Fruit fly (Drosophila melanogaster): ENCODE data around the gene CG43447.
A peak's percentile ranks its signal among the peaks of the same experiment; 100 is the strongest.

CG43447 gene

DNA sequence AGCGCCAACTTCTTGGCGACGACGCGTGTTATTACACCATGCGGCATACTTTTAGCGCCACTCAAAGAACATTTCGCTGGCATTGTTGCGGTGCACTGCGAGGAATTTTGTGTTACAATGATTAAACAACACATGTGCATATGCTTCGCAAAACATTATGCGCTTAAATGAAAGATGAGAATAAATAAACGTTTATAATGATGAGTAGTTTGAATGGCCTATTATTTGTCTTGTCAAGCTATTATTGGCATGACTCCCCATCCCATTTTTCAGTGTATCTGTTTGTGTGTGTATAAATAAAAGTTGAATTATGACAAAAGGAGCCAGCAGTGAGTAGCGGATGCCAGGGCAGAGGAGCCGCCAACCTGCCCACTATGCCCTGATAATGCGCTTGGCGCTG is 18.3 kb upstream of the CG43447 start:
- TF ChIP-seq Jra (GFP tag; optimal IDR thresholded peaks at IDR 0.05) (no peak), woc (GFP tag; optimal IDR thresholded peaks at IDR 0.05) (no peak), h (GFP tag; optimal IDR thresholded peaks at IDR 0.05) (no peak), Mio (GFP tag; optimal IDR thresholded peaks at IDR 0.05) (no peak), Vsx2 (GFP tag; optimal IDR thresholded peaks at IDR 0.05; ENCODE audit: partially characterized antibody) (no peak), Myc (optimal IDR thresholded peaks at IDR 0.05) (no peak), CG9705 (GFP tag; optimal IDR thresholded peaks at IDR 0.05) (no peak), Hr83 (GFP tag; optimal IDR thresholded peaks at IDR 0.05; ENCODE audit: poor library complexity, severe bottlenecking) (no peak), fru (GFP tag; optimal IDR thresholded peaks at IDR 0.05) (no peak), N (GFP tag; optimal IDR thresholded peaks at IDR 0.05) (no peak), OdsH (GFP tag; optimal IDR thresholded peaks at IDR 0.05) (no peak), Dfd (GFP tag; optimal IDR thresholded peaks at IDR 0.05) (no peak), GATAd (GFP tag; optimal IDR thresholded peaks at IDR 0.05) (no peak), Abd-B (GFP tag; optimal IDR thresholded peaks at IDR 0.05) (no peak), CrebA (GFP tag; optimal IDR thresholded peaks at IDR 0.05; ENCODE audit: borderline replicate concordance) (no peak), ey (GFP tag; optimal IDR thresholded peaks at IDR 0.05) (no peak), Rel (GFP tag; optimal IDR thresholded peaks at IDR 0.05) (no peak), Rel (tag; optimal IDR thresholded peaks at IDR 0.05) (no peak)

dm6 chr3R:27426702-27427101 is 13.4 kb upstream of the CG43447 start:
- TF ChIP-seq Jra (GFP tag; optimal IDR thresholded peaks at IDR 0.05) (no peak), woc (GFP tag; optimal IDR thresholded peaks at IDR 0.05) (no peak), br (GFP tag; optimal IDR thresholded peaks at IDR 0.05) (no peak), tai (GFP tag; optimal IDR thresholded peaks at IDR 0.05) (no peak), rgr (GFP tag; optimal IDR thresholded peaks at IDR 0.05) (no peak), GATAd (GFP tag; optimal IDR thresholded peaks at IDR 0.05) (no peak), sage (GFP tag; optimal IDR thresholded peaks at IDR 0.05) (no peak), jim (GFP tag; optimal IDR thresholded peaks at IDR 0.05) (no peak), Sp1 (GFP tag; optimal IDR thresholded peaks at IDR 0.05) (no peak), dsf (GFP tag; optimal IDR thresholded peaks at IDR 0.05; ENCODE audit: borderline replicate concordance) (no peak), Vsx2 (GFP tag; optimal IDR thresholded peaks at IDR 0.05; ENCODE audit: partially characterized antibody) (no peak), N (GFP tag; optimal IDR thresholded peaks at IDR 0.05) (no peak), Hnf4 (GFP tag; optimal IDR thresholded peaks at IDR 0.05) (no peak), usp (GFP tag; optimal IDR thresholded peaks at IDR 0.05) (no peak), brk (GFP tag; optimal IDR thresholded peaks at IDR 0.05) (no peak), Dif (GFP tag; optimal IDR thresholded peaks at IDR 0.05; ENCODE audit: partially characterized antibody) (no peak), fru (GFP tag; optimal IDR thresholded peaks at IDR 0.05) (no peak), dmrt93B (GFP tag; optimal IDR thresholded peaks at IDR 0.05) (no peak)

DNA sequence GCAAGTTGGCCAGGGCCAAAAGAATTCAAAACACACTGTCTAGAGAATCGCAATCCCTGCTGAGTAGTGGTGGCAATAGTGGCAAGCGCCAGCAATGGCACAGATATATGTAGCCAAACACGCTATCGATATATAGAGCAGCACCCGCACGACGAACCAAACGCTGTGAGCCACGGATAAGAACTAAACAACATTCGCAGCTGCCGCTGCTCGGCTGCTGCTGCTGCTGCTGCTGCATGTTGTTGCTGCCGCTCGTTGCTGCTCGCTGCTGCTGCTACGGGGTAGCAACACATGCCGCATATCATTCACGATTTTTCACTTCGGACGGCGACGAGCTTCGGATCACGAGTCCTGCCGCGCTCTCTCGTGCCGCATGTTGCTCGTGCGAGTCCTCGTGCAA is 2.8 kb upstream of the CG43447 start, which contains the start of gene side:
side (minus strand) TSS at position 175 of the 400 bp plus-strand sequence.
- TF ChIP-seq Dfd (GFP tag; optimal IDR thresholded peaks at IDR 0.05), result peak; percentile 30
- no peak for TF ChIP-seq Vsx2 (GFP tag; optimal IDR thresholded peaks at IDR 0.05; ENCODE audit: partially characterized antibody)

DNA sequence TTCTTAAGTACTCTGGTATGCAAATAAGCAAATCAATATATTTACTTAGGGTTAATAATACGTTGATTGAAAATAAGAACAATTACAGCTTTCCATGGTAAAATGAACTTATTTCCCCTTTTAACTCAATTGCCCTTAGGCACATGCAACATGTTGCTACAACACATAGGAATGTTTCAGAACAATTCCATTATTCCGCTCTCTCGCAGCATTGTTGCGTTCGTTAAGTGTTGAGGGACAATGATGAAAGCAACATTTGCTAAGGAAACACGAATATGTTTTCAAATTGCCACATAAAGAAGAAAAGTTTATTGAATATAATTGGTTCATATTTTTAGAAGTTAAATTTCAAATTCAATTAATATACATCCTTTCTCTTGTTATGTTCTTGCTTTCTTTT is 1.7 kb upstream of the CG43447 start:
- TF ChIP-seq dmrt93B (GFP tag; optimal IDR thresholded peaks at IDR 0.05), result no peak
- no peak for TF ChIP-seq dl (GFP tag; optimal IDR thresholded peaks at IDR 0.05; ENCODE audit: insufficient read depth in 1 of 2, partially characterized antibody in 2 of 2)
- no peak for TF ChIP-seq foxo (GFP tag; optimal IDR thresholded peaks at IDR 0.05)
- no peak for TF ChIP-seq Dif (GFP tag; optimal IDR thresholded peaks at IDR 0.05; ENCODE audit: partially characterized antibody)
- TF ChIP-seq N (GFP tag; optimal IDR thresholded peaks at IDR 0.05), result no peak
- TF ChIP-seq lola (GFP tag; optimal IDR thresholded peaks at IDR 0.05), result no peak
- no peak for TF ChIP-seq br (GFP tag; optimal IDR thresholded peaks at IDR 0.05)
- no peak for TF ChIP-seq Sp1 (GFP tag; optimal IDR thresholded peaks at IDR 0.05)
- no peak for TF ChIP-seq dsf (GFP tag; optimal IDR thresholded peaks at IDR 0.05; ENCODE audit: borderline replicate concordance)

DNA sequence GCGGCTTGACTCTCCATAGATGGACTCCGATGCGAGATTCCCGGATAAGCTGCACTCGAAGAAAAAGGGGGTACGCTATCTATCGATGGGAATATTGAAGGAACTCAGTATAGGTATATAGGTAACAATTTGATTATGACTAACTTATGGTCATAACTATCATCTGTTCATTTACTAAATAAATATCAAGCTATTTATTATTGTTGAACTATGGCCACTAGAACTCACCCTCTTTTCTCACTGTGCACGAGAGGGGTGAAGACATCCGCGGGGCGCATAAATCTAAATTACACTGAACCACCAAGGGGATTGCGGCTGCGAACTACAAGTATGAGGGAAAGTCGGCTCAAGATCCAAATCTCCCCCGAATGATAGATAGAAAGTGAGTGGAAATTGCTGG is 516 bp downstream of the CG43447 start, which contains the start of gene CG44290:
CG44290 (minus strand) TSS at position 317 of the 400 bp plus-strand sequence.
- TF ChIP-seq ey (GFP tag; optimal IDR thresholded peaks at IDR 0.05) (no peak), sage (GFP tag; optimal IDR thresholded peaks at IDR 0.05) (no peak), Myc (optimal IDR thresholded peaks at IDR 0.05) (no peak), psq (GFP tag; optimal IDR thresholded peaks at IDR 0.05) (no peak), Hr83 (GFP tag; optimal IDR thresholded peaks at IDR 0.05; ENCODE audit: poor library complexity, severe bottlenecking) (no peak), fru (GFP tag; optimal IDR thresholded peaks at IDR 0.05) (no peak), h (GFP tag; optimal IDR thresholded peaks at IDR 0.05) (no peak), jim (GFP tag; optimal IDR thresholded peaks at IDR 0.05) (no peak), CG32264 (GFP tag; optimal IDR thresholded peaks at IDR 0.05) (no peak), sv (GFP tag; optimal IDR thresholded peaks at IDR 0.05) (no peak), lola (GFP tag; optimal IDR thresholded peaks at IDR 0.05) (no peak), brk (GFP tag; optimal IDR thresholded peaks at IDR 0.05) (no peak), CrebA (GFP tag; optimal IDR thresholded peaks at IDR 0.05; ENCODE audit: borderline replicate concordance) (no peak), Sp1 (GFP tag; optimal IDR thresholded peaks at IDR 0.05) (no peak), pan (optimal IDR thresholded peaks at IDR 0.05) (no peak), Vsx2 (GFP tag; optimal IDR thresholded peaks at IDR 0.05; ENCODE audit: partially characterized antibody) (no peak), dl (GFP tag; optimal IDR thresholded peaks at IDR 0.05; ENCODE audit: insufficient read depth in 1 of 2, partially characterized antibody in 2 of 2) (no peak)

Measured in whole organism, wandering third instar larva.